Fruit fly (Drosophila melanogaster): ENCODE data around the gene CG17549.

dm6 chr2L:19426330-19426781, 36.5 kb upstream of the CG17549 start, which contains the start of gene Pax:
- TF ChIP-seq psq (optimal IDR thresholded peaks at IDR 0.05) (no peak), Sin3A (optimal IDR thresholded peaks at IDR 0.05) (no peak), ttk (optimal IDR thresholded peaks at IDR 0.05) (no peak), insv (optimal IDR thresholded peaks at IDR 0.05) (no peak)

Measured in Kc167 (cell line).